Worm (Caenorhabditis elegans) whole organism, L1 larva: ENCODE measurements around the gene B0457.6.

Experiments used
- C04F5.9 ChIP-seq: sonication (generic microtip); optimal IDR thresholded peaks from 2 replicates; lab custom pipeline; 2016; ENCODE audit warnings: missing genetic modification characterization, missing compliant biosample characterization
- C16A3.4 ChIP-seq: fragments of 150-350 bp; optimal IDR thresholded peaks from 2 replicates; lab custom pipeline; 2014; ENCODE audit warnings: missing biosample characterization, missing genetic modification characterization
- C34B4.2 ChIP-seq: sonication (generic microtip); optimal IDR thresholded peaks from 2 replicates; lab custom pipeline; 2017; ENCODE audit warnings: mild to moderate bottlenecking, missing genetic modification characterization, missing compliant biosample characterization
- F16B12.6 ChIP-seq: fragments of 150-350 bp; optimal IDR thresholded peaks from 2 replicates; lab custom pipeline; 2014; ENCODE audit warnings: missing biosample characterization, missing genetic modification characterization
- Y116A8C.19 ChIP-seq: sonication (generic microtip); optimal IDR thresholded peaks from 2 replicates; lab custom pipeline; 2016; ENCODE audit warnings: missing compliant biosample characterization, missing genetic modification characterization, borderline replicate concordance
- alr-1 ChIP-seq: fragments of 200-800 bp; sonication (Bioruptor generic); optimal IDR thresholded peaks from 2 replicates; lab custom pipeline; 2018; ENCODE audit warnings: borderline replicate concordance, mild to moderate bottlenecking, missing genetic modification characterization, missing compliant biosample characterization
- aly-2 ChIP-seq: fragments of 150-350 bp; optimal IDR thresholded peaks from 2 replicates; lab custom pipeline; 2014; ENCODE audit warnings: missing biosample characterization, missing genetic modification characterization
- ceh-63 ChIP-seq: fragments of 200-800 bp; sonication (Bioruptor generic); optimal IDR thresholded peaks from 2 replicates; lab custom pipeline; 2018; ENCODE audit warnings: mild to moderate bottlenecking, missing genetic modification characterization, missing compliant biosample characterization
- ceh-82 ChIP-seq, 3 experiments: fragments of 150-350 bp in 1 of 3; sonication (generic microtip) in 2 of 3; optimal IDR thresholded peaks; 2 replicates each; lab custom pipeline; 2014 to 2017; ENCODE audit warnings: missing biosample characterization in 3 of 3, missing genetic modification characterization in 3 of 3
- ceh-88 ChIP-seq: fragments of 200-800 bp; sonication (Bioruptor generic); IDR thresholded peaks from 2 replicates; pipeline ENCODE4 v1.3.6; 2022; ENCODE audit warnings: missing genetic modification characterization, missing compliant biosample characterization
- ces-1 ChIP-seq: fragments of 150-350 bp; optimal IDR thresholded peaks from 2 replicates; lab custom pipeline; 2014; ENCODE audit warnings: missing biosample characterization, missing genetic modification reagents, missing genetic modification characterization
- efl-1 ChIP-seq, 4 experiments: fragments of 150-350 bp; optimal IDR thresholded peaks in 3 of 4; peaks in 1 of 4; 1 replicate in 1 of 4; 2 replicates in 3 of 4; lab custom pipeline; 2014; ENCODE audit warnings: missing biosample characterization in 2 of 4, missing genetic modification characterization in 2 of 4, missing genetic modification reagents in 2 of 4
- egl-13 ChIP-seq: sonication (generic microtip); optimal IDR thresholded peaks from 2 replicates; lab custom pipeline; 2016; ENCODE audit warnings: missing genotype, missing genetic modification reagents, missing genetic modification characterization, missing compliant biosample characterization
- egl-27 ChIP-seq, 2 experiments: fragments of 150-350 bp in 1 of 2; sonication (generic microtip); optimal IDR thresholded peaks; 3 replicates each; lab custom pipeline; 2017 to 2018; ENCODE audit warnings: missing biosample characterization in 2 of 2, missing genetic modification characterization in 2 of 2, missing genetic modification reagents in 2 of 2
- elt-2 ChIP-seq: sonication (generic microtip); optimal IDR thresholded peaks from 2 replicates; lab custom pipeline; 2016; ENCODE audit warnings: missing genetic modification characterization, mild to moderate bottlenecking, inconsistent platforms, missing compliant biosample characterization, missing genetic modification reagents
- elt-3 ChIP-seq, 6 experiments: fragments of 150-350 bp in 1 of 6; sonication (generic microtip); optimal IDR thresholded peaks; 2 replicates each; lab custom pipeline; 2017 to 2018; ENCODE audit warnings: missing biosample characterization in 6 of 6, missing genetic modification characterization in 6 of 6, inconsistent platforms in 1 of 6
- fkh-4 ChIP-seq: sonication (generic microtip); optimal IDR thresholded peaks from 2 replicates; lab custom pipeline; 2016; ENCODE audit warnings: missing compliant biosample characterization, missing genetic modification characterization, borderline replicate concordance
- fkh-8 ChIP-seq: sonication (generic microtip); optimal IDR thresholded peaks from 2 replicates; lab custom pipeline; 2016; ENCODE audit warnings: mild to moderate bottlenecking, missing genetic modification characterization, missing compliant biosample characterization
- fos-1 ChIP-seq: fragments of 150-350 bp; optimal IDR thresholded peaks from 2 replicates; lab custom pipeline; 2014; ENCODE audit warnings: missing biosample characterization, missing genetic modification characterization
- hlh-17 ChIP-seq: fragments of 200-800 bp; sonication (Bioruptor generic); optimal IDR thresholded peaks from 2 replicates; lab custom pipeline; 2018; ENCODE audit warnings: missing genetic modification characterization, mild to moderate bottlenecking, missing compliant biosample characterization, moderate library complexity, borderline replicate concordance
- hlh-4 ChIP-seq: sonication (generic microtip); optimal IDR thresholded peaks from 2 replicates; lab custom pipeline; 2016; ENCODE audit warnings: mild to moderate bottlenecking, missing genetic modification characterization, missing compliant biosample characterization
- hpl-2 ChIP-seq: fragments of 150-350 bp; optimal IDR thresholded peaks from 2 replicates; lab custom pipeline; 2014; ENCODE audit warnings: missing biosample characterization, missing genetic modification reagents, missing genetic modification characterization
- irx-1 ChIP-seq: sonication (generic microtip); optimal IDR thresholded peaks from 2 replicates; lab custom pipeline; 2016; ENCODE audit warnings: missing genetic modification characterization, missing compliant biosample characterization
- isw-1 ChIP-seq: fragments of 200-800 bp; sonication (Bioruptor generic); IDR thresholded peaks from 2 replicates; pipeline ENCODE4 v1.3.6; 2022; ENCODE audit warnings: missing genetic modification characterization, missing compliant biosample characterization
- lin-14 ChIP-seq: fragments of 200-800 bp; sonication (Bioruptor generic); optimal IDR thresholded peaks from 2 replicates; lab custom pipeline; 2018; ENCODE audit warnings: mild to moderate bottlenecking, missing genetic modification characterization, moderate library complexity, missing compliant biosample characterization
- lin-35 ChIP-seq, 2 experiments: fragments of 150-350 bp; optimal IDR thresholded peaks; 2 replicates each; lab custom pipeline; 2014; ENCODE audit warnings: missing biosample characterization in 2 of 2, missing genetic modification characterization in 2 of 2, missing genetic modification reagents in 2 of 2
- mab-9 ChIP-seq: fragments of 200-800 bp; sonication (Bioruptor generic); IDR thresholded peaks from 2 replicates; pipeline ENCODE4 v1.3.6; 2022; ENCODE audit warnings: missing genetic modification reagents, missing genetic modification characterization, missing compliant biosample characterization
- mdl-1 ChIP-seq, 2 experiments: fragments of 150-350 bp; optimal IDR thresholded peaks; 2 replicates each; lab custom pipeline; 2014 to 2017; ENCODE audit warnings: missing biosample characterization in 2 of 2, missing genetic modification characterization in 2 of 2, inconsistent platforms in 1 of 2
- mef-2 ChIP-seq: fragments of 150-350 bp; optimal IDR thresholded peaks from 2 replicates; lab custom pipeline; 2014; ENCODE audit warnings: missing biosample characterization, missing genetic modification characterization
- nhr-11 ChIP-seq: fragments of 150-350 bp; optimal IDR thresholded peaks from 2 replicates; lab custom pipeline; 2014; ENCODE audit warnings: missing biosample characterization, missing genetic modification characterization
- nhr-12 ChIP-seq: sonication (generic microtip); optimal IDR thresholded peaks from 2 replicates; lab custom pipeline; 2017; ENCODE audit warnings: missing biosample characterization, missing genetic modification characterization
- nhr-19 ChIP-seq: fragments of 200-800 bp; sonication (Bioruptor generic); conservative IDR thresholded peaks from 2 replicates; pipeline ENCODE4 v1.3.6; 2022; ENCODE audit warnings: missing genetic modification characterization, missing compliant biosample characterization
- nhr-20 ChIP-seq: sonication (generic microtip); optimal IDR thresholded peaks from 2 replicates; lab custom pipeline; 2016; ENCODE audit warnings: mild to moderate bottlenecking, missing genetic modification characterization, missing compliant biosample characterization
- nhr-237 ChIP-seq: fragments of 150-350 bp; optimal IDR thresholded peaks from 2 replicates; lab custom pipeline; 2014; ENCODE audit warnings: missing biosample characterization, missing genetic modification characterization
- nhr-28 ChIP-seq: fragments of 150-350 bp; optimal IDR thresholded peaks from 2 replicates; lab custom pipeline; 2014; ENCODE audit warnings: missing biosample characterization, missing genetic modification characterization
- nhr-47 ChIP-seq: sonication (generic microtip); optimal IDR thresholded peaks from 2 replicates; lab custom pipeline; 2016; ENCODE audit warnings: mild to moderate bottlenecking, missing genetic modification characterization, moderate library complexity, missing compliant biosample characterization
- nhr-71 ChIP-seq: sonication (generic microtip); optimal IDR thresholded peaks from 2 replicates; lab custom pipeline; 2016; ENCODE audit warnings: mild to moderate bottlenecking, missing genetic modification characterization, moderate library complexity, missing compliant biosample characterization
- nhr-76 ChIP-seq: sonication (generic microtip); optimal IDR thresholded peaks from 2 replicates; lab custom pipeline; 2017; ENCODE audit warnings: missing biosample characterization, missing genetic modification characterization
- nhr-85 ChIP-seq: sonication (generic microtip); peaks from one replicate; lab custom pipeline; 2016; ENCODE audit warnings: missing genetic modification characterization, inconsistent platforms, missing compliant biosample characterization
- pag-3 ChIP-seq: sonication (generic microtip); optimal IDR thresholded peaks from 2 replicates; lab custom pipeline; 2017; ENCODE audit warnings: missing genetic modification characterization, mild to moderate bottlenecking, missing compliant biosample characterization, antibody characterized with exemption, borderline replicate concordance; ENCODE audit not compliant: insufficient read depth
- pax-3 ChIP-seq: fragments of 200-800 bp; sonication (Bioruptor generic); optimal IDR thresholded peaks from 2 replicates; lab custom pipeline; 2018; ENCODE audit warnings: mild to moderate bottlenecking, missing genetic modification characterization, moderate library complexity, missing compliant biosample characterization
- sup-37 ChIP-seq: fragments of 200-800 bp; sonication (Bioruptor generic); optimal IDR thresholded peaks from 2 replicates; lab custom pipeline; 2018; ENCODE audit warnings: mild to moderate bottlenecking, missing genetic modification characterization, missing compliant biosample characterization
- swsn-7 ChIP-seq: sonication (generic microtip); optimal IDR thresholded peaks from 2 replicates; lab custom pipeline; 2016; ENCODE audit warnings: missing genetic modification characterization, missing compliant biosample characterization
- unc-130 ChIP-seq: fragments of 150-350 bp; optimal IDR thresholded peaks from 2 replicates; lab custom pipeline; 2017; ENCODE audit warnings: missing biosample characterization, missing genetic modification characterization, inconsistent platforms
- unc-30 ChIP-seq: sonication (generic microtip); optimal IDR thresholded peaks from 2 replicates; lab custom pipeline; 2017; ENCODE audit warnings: missing biosample characterization, missing genetic modification characterization
- unc-98 ChIP-seq: fragments of 200-800 bp; sonication (Bioruptor generic); IDR thresholded peaks from 2 replicates; pipeline ENCODE4 v1.3.6; 2022; ENCODE audit warnings: missing genetic modification characterization, missing compliant biosample characterization
- vab-15 ChIP-seq: sonication (generic microtip); optimal IDR thresholded peaks from 2 replicates; lab custom pipeline; 2017; ENCODE audit warnings: missing genotype, mild to moderate bottlenecking, missing genetic modification characterization, missing compliant biosample characterization
- xbp-1 ChIP-seq: sonication (generic microtip); optimal IDR thresholded peaks from 2 replicates; lab custom pipeline; 2016; ENCODE audit warnings: missing genetic modification characterization, missing compliant biosample characterization
- zag-1 ChIP-seq: fragments of 150-350 bp; optimal IDR thresholded peaks from 2 replicates; lab custom pipeline; 2014; ENCODE audit warnings: missing biosample characterization, missing genetic modification characterization
- zip-4 ChIP-seq: fragments of 200-800 bp; sonication (Bioruptor generic); optimal IDR thresholded peaks from 2 replicates; lab custom pipeline; 2018; ENCODE audit warnings: mild to moderate bottlenecking, missing genetic modification characterization, moderate library complexity, missing compliant biosample characterization
- ztf-11 ChIP-seq, 2 experiments: sonication (generic microtip); optimal IDR thresholded peaks; 2 replicates each; lab custom pipeline; 2016 to 2017; ENCODE audit warnings: missing genetic modification characterization in 2 of 2, missing biosample characterization in 1 of 2, missing compliant biosample characterization in 1 of 2
- ztf-4 ChIP-seq: fragments of 150-350 bp; optimal IDR thresholded peaks from 2 replicates; lab custom pipeline; 2014; ENCODE audit warnings: missing biosample characterization, missing genetic modification characterization

Gene B0457.6

ce11 chrII:8927253-8927791 lies 5.1 kb downstream of the B0457.6 start, which contains the start of gene cct-2 (continued):
- TF ChIP-seq C16A3.4 (tag; lab: Kevin White, UChicago) (peak; percentile 70), mab-9 (GFP tag; lab: Robert Waterston, UW) (no peak), ceh-88 (GFP tag; lab: Robert Waterston, UW) (no peak), hlh-17 (GFP tag; lab: Kevin White, UChicago) (no peak), nhr-71 (tag; lab: Kevin White, UChicago) (peak; percentile 59), fkh-8 (tag; lab: Kevin White, UChicago) (no peak), pag-3 (tag; lab: Kevin White, UChicago) (no peak), efl-1 (optimal IDR thresholded peaks at IDR 0.05; lab: Kevin White, UChicago) (peak; percentile 30 to 51), efl-1 (GFP tag; optimal IDR thresholded peaks at IDR 0.05 in 1 of 2; lab: Kevin White, UChicago) (peak; percentile 54 to 96), ces-1 (GFP tag; lab: Kevin White, UChicago) (no peak), nhr-12 (tag; lab: Kevin White, UChicago) (no peak), C04F5.9 (tag; lab: Kevin White, UChicago) (no peak), sup-37 (GFP tag; lab: Kevin White, UChicago) (no peak), nhr-19 (no peak), C34B4.2 (tag; lab: Kevin White, UChicago) (no peak), pax-3 (no peak), ceh-63 (GFP tag; lab: Kevin White, UChicago) (no peak), nhr-20 (tag; lab: Kevin White, UChicago) (peak; percentile 56), zag-1 (no peak), nhr-28 (no peak), unc-130 (peak; percentile 3), swsn-7 (peak; percentile 31), F16B12.6 (tag; lab: Kevin White, UChicago) (no peak), egl-27 (tag; optimal IDR thresholded peaks at IDR 0.05; lab: Kevin White, UChicago) (no peak), unc-30 (tag; lab: Kevin White, UChicago) (no peak), ztf-11 (tag; optimal IDR thresholded peaks at IDR 0.05; lab: Kevin White, UChicago) (no peak), nhr-47 (tag; lab: Kevin White, UChicago) (peak; percentile 38), unc-98 (GFP tag; lab: Robert Waterston, UW) (no peak), vab-15 (tag; lab: Kevin White, UChicago) (no peak), fkh-4 (tag; lab: Kevin White, UChicago) (no peak), xbp-1 (tag; lab: Kevin White, UChicago) (peak; percentile 50), lin-35 (GFP tag; optimal IDR thresholded peaks at IDR 0.05; lab: Kevin White, UChicago) (peak; percentile 48 to 60), aly-2 (tag; lab: Kevin White, UChicago) (no peak), lin-14 (GFP tag; lab: Kevin White, UChicago) (peak; percentile 69), isw-1 (no peak), hlh-4 (tag; lab: Kevin White, UChicago) (no peak), irx-1 (tag; lab: Kevin White, UChicago) (no peak), mdl-1 (tag; optimal IDR thresholded peaks at IDR 0.05; lab: Kevin White, UChicago) (peak in 1 of 2 experiments; percentile 3), egl-13 (no peak), elt-2 (tag; lab: Kevin White, UChicago) (no peak), hpl-2 (no peak), fos-1 (tag; lab: Kevin White, UChicago) (no peak), ztf-4 (no peak), nhr-76 (tag; lab: Kevin White, UChicago) (no peak), mef-2 (tag; lab: Kevin White, UChicago) (no peak), nhr-85 (peak; percentile 66), Y116A8C.19 (no peak), ceh-82 (tag; optimal IDR thresholded peaks at IDR 0.05; lab: Kevin White, UChicago) (peak in 1 of 3 experiments; percentile 23), nhr-237 (tag; lab: Kevin White, UChicago) (no peak), zip-4 (GFP tag; lab: Kevin White, UChicago) (no peak), nhr-11 (tag; lab: Kevin White, UChicago) (no peak), alr-1 (tag; lab: Kevin White, UChicago) (no peak), elt-3 (tag; optimal IDR thresholded peaks at IDR 0.05; lab: Kevin White, UChicago) (peak in 1 of 6 experiments; percentile 35)
